Worm (Caenorhabditis elegans) whole organism, L2 larva: ENCODE results near the gene F07B10.4.

Experiments
- F13H6.1 ChIP-seq: sonication (generic microtip); optimal IDR thresholded peaks from 2 replicates; lab custom pipeline; 2016; ENCODE audit warnings: missing genetic modification characterization, missing compliant biosample characterization
- ama-1 ChIP-seq: fragments of 150-350 bp; optimal IDR thresholded peaks from 2 replicates; lab custom pipeline; 2018; ENCODE audit warnings: inconsistent platforms
- blmp-1 ChIP-seq: sonication (generic microtip); optimal IDR thresholded peaks from 2 replicates; lab custom pipeline; 2017; ENCODE audit warnings: missing genetic modification characterization, mild to moderate bottlenecking, missing compliant biosample characterization, antibody characterized with exemption, moderate library complexity; ENCODE audit not compliant: insufficient read depth
- ceh-16 ChIP-seq: fragments of 150-350 bp; optimal IDR thresholded peaks from 2 replicates; lab custom pipeline; 2014; ENCODE audit warnings: missing biosample characterization, missing genetic modification characterization
- crh-2 ChIP-seq: sonication (generic microtip); optimal IDR thresholded peaks from 2 replicates; lab custom pipeline; 2017; ENCODE audit warnings: missing biosample characterization, missing genetic modification characterization
- dmd-4 ChIP-seq: sonication (generic microtip); optimal IDR thresholded peaks from 2 replicates; lab custom pipeline; 2017; ENCODE audit warnings: missing biosample characterization, missing genetic modification characterization
- egl-27 ChIP-seq: sonication (generic microtip); optimal IDR thresholded peaks from 3 replicates; lab custom pipeline; 2017; ENCODE audit warnings: missing biosample characterization, missing genetic modification reagents, missing genetic modification characterization
- elt-1 ChIP-seq: fragments of 150-350 bp; optimal IDR thresholded peaks from 2 replicates; lab custom pipeline; 2014; ENCODE audit warnings: missing biosample characterization, missing genetic modification characterization
- elt-3 ChIP-seq: sonication (generic microtip); optimal IDR thresholded peaks from 2 replicates; lab custom pipeline; 2017; ENCODE audit warnings: missing biosample characterization, missing genetic modification characterization
- gmeb-1 ChIP-seq: fragments of 150-350 bp; optimal IDR thresholded peaks from 2 replicates; lab custom pipeline; 2014; ENCODE audit warnings: missing biosample characterization, missing genetic modification characterization
- lin-11 ChIP-seq: fragments of 150-350 bp; sonication (generic microtip); optimal IDR thresholded peaks from 2 replicates; lab custom pipeline; 2014; ENCODE audit warnings: missing biosample characterization, missing genetic modification characterization, inconsistent platforms, mixed read lengths
- lin-13 ChIP-seq: fragments of 150-350 bp; optimal IDR thresholded peaks from 2 replicates; lab custom pipeline; 2014; ENCODE audit warnings: missing biosample characterization, missing genetic modification reagents, missing genetic modification characterization
- lin-39 ChIP-seq: fragments of 150-350 bp; optimal IDR thresholded peaks from 2 replicates; lab custom pipeline; 2014; ENCODE audit warnings: missing biosample characterization, missing genetic modification reagents, missing genetic modification characterization
- lsy-2 ChIP-seq, 2 experiments: fragments of 150-350 bp in 1 of 2; sonication (generic microtip) in 1 of 2; optimal IDR thresholded peaks; 2 replicates each; lab custom pipeline; 2014 to 2017; ENCODE audit warnings: missing biosample characterization in 2 of 2, missing genetic modification characterization in 2 of 2
- mab-5 ChIP-seq: fragments of 150-350 bp; optimal IDR thresholded peaks from 2 replicates; lab custom pipeline; 2014; ENCODE audit warnings: missing biosample characterization, missing genetic modification characterization
- mbf-1 ChIP-seq: sonication (generic microtip); optimal IDR thresholded peaks from 2 replicates; lab custom pipeline; 2017; ENCODE audit warnings: missing biosample characterization, missing genetic modification characterization
- mdl-1 ChIP-seq, 2 experiments: fragments of 150-350 bp in 1 of 2; sonication (generic microtip) in 1 of 2; optimal IDR thresholded peaks; 2 replicates each; lab custom pipeline; 2017; ENCODE audit warnings: missing biosample characterization in 2 of 2, missing genetic modification characterization in 2 of 2
- nhr-11 ChIP-seq: fragments of 150-350 bp; optimal IDR thresholded peaks from 2 replicates; lab custom pipeline; 2014; ENCODE audit warnings: missing biosample characterization, missing genetic modification characterization
- nhr-12 ChIP-seq: fragments of 150-350 bp; optimal IDR thresholded peaks from 2 replicates; lab custom pipeline; 2014; ENCODE audit warnings: missing biosample characterization, missing genetic modification characterization
- nhr-129 ChIP-seq: fragments of 150-350 bp; optimal IDR thresholded peaks from 2 replicates; lab custom pipeline; 2014; ENCODE audit warnings: missing biosample characterization, missing genetic modification characterization
- nhr-21 ChIP-seq: fragments of 150-350 bp; optimal IDR thresholded peaks from 2 replicates; lab custom pipeline; 2014; ENCODE audit warnings: missing biosample characterization, missing genetic modification characterization
- nhr-237 ChIP-seq: fragments of 150-350 bp; optimal IDR thresholded peaks from 2 replicates; lab custom pipeline; 2014; ENCODE audit warnings: missing biosample characterization, missing genetic modification characterization
- nhr-25 ChIP-seq: fragments of 150-350 bp; sonication (generic microtip); optimal IDR thresholded peaks from 3 replicates; lab custom pipeline; 2014; ENCODE audit warnings: missing biosample characterization, missing genetic modification characterization
- nhr-6 ChIP-seq: fragments of 150-350 bp; optimal IDR thresholded peaks from 2 replicates; lab custom pipeline; 2014; ENCODE audit warnings: missing biosample characterization, missing genetic modification characterization
- peb-1 ChIP-seq: fragments of 150-350 bp; optimal IDR thresholded peaks from 2 replicates; lab custom pipeline; 2014; ENCODE audit warnings: missing biosample characterization, missing genetic modification characterization
- sma-3 ChIP-seq: sonication (generic microtip); optimal IDR thresholded peaks from 2 replicates; lab custom pipeline; 2016; ENCODE audit warnings: missing genetic modification reagents, missing genetic modification characterization, missing compliant biosample characterization
- sma-9 ChIP-seq, 2 experiments: fragments of 150-350 bp in 1 of 2; sonication (generic microtip) in 1 of 2; optimal IDR thresholded peaks; 2 replicates each; lab custom pipeline; 2014 to 2016; ENCODE audit warnings: missing genetic modification characterization in 2 of 2, mild to moderate bottlenecking in 1 of 2, missing biosample characterization in 1 of 2, missing compliant biosample characterization in 1 of 2, missing genetic modification reagents in 1 of 2, moderate library complexity in 1 of 2
- snpc-4 ChIP-seq: fragments of 150-350 bp; optimal IDR thresholded peaks from 2 replicates; lab custom pipeline; 2014; ENCODE audit warnings: missing biosample characterization, missing genetic modification characterization
- unc-55 ChIP-seq: fragments of 150-350 bp; sonication (generic microtip); optimal IDR thresholded peaks from 3 replicates; lab custom pipeline; 2014; ENCODE audit warnings: missing biosample characterization, missing genetic modification reagents, missing genetic modification characterization
- unc-62 ChIP-seq: fragments of 150-350 bp; optimal IDR thresholded peaks from 2 replicates; lab custom pipeline; 2014; ENCODE audit warnings: missing biosample characterization, missing genetic modification reagents, missing genetic modification characterization
- zag-1 ChIP-seq: fragments of 150-350 bp; optimal IDR thresholded peaks from 2 replicates; lab custom pipeline; 2014; ENCODE audit warnings: missing biosample characterization, missing genetic modification characterization
- ztf-1 ChIP-seq: fragments of 200-800 bp; sonication (Bioruptor generic); conservative IDR thresholded peaks from 2 replicates; pipeline ENCODE4 v1.3.6; 2022; ENCODE audit warnings: missing genetic modification characterization, missing compliant biosample characterization
- ztf-11 ChIP-seq: sonication (generic microtip); optimal IDR thresholded peaks from 2 replicates; lab custom pipeline; 2017; ENCODE audit warnings: missing biosample characterization, missing genetic modification characterization
- ztf-4 ChIP-seq: fragments of 150-350 bp; optimal IDR thresholded peaks from 2 replicates; lab custom pipeline; 2014; ENCODE audit warnings: missing biosample characterization, missing genetic modification characterization

The F07B10.4 gene

ce11 chrV:11228653-11229173 lies 34.2 kb downstream of the F07B10.4 start, which contains the start of gene pqn-70 (continued):
- peak; percentile 71 for TF ChIP-seq snpc-4 (tag; lab: Kevin White, UChicago)
- TF ChIP-seq lin-13 (GFP tag; lab: Kevin White, UChicago) = peak; percentile 83
- TF ChIP-seq mdl-1 (tag; optimal IDR thresholded peaks at IDR 0.05; lab: Kevin White, UChicago) = peak in 1 of 2 experiments; percentile 23
- TF ChIP-seq dmd-4 (tag; lab: Kevin White, UChicago) = no peak
- no peak for TF ChIP-seq ztf-1
- TF ChIP-seq nhr-237 (tag; lab: Kevin White, UChicago) = no peak
- peak; percentile 85 for TF ChIP-seq nhr-21 (tag; lab: Kevin White, UChicago)

ce11 chrV:11225981-11226380 lies 36.9 kb downstream of the F07B10.4 start, which contains the start of gene bgal-1:
Gene bgal-1, minus strand, starts transcription at chrV:11226018.
- TF ChIP-seq blmp-1 = peak; percentile 13
- peak; percentile 4 for TF ChIP-seq sma-3
- TF ChIP-seq elt-1 (tag; lab: Kevin White, UChicago) = no peak
- no peak for TF ChIP-seq nhr-12
- peak; percentile 65 for TF ChIP-seq ama-1 (lab: Kevin White, UChicago)
- no peak for TF ChIP-seq ztf-1
- TF ChIP-seq nhr-25 = peak; percentile 33
- no peak for TF ChIP-seq lin-11 (tag; lab: Kevin White, UChicago)
- no peak for TF ChIP-seq nhr-11 (tag; lab: Kevin White, UChicago)
- TF ChIP-seq crh-2 (tag; lab: Kevin White, UChicago) = peak; percentile 31
- no peak for TF ChIP-seq nhr-237 (tag; lab: Kevin White, UChicago)
- no peak for TF ChIP-seq mab-5 (tag; lab: Kevin White, UChicago)
- TF ChIP-seq mdl-1 (tag; optimal IDR thresholded peaks at IDR 0.05; lab: Kevin White, UChicago) = no peak
- peak; percentile 8 for TF ChIP-seq lin-13 (GFP tag; lab: Kevin White, UChicago)
- peak in 1 of 2 experiments; percentile 44 for TF ChIP-seq lsy-2 (tag; optimal IDR thresholded peaks at IDR 0.05; lab: Kevin White, UChicago)
- TF ChIP-seq ztf-4 (tag; lab: Kevin White, UChicago) = peak; percentile 25
- TF ChIP-seq elt-3 (tag; lab: Kevin White, UChicago) = no peak
- no peak for TF ChIP-seq unc-62

- no peak for TF ChIP-seq nhr-11 (tag; lab: Kevin White, UChicago)
- no peak for TF ChIP-seq gmeb-1 (tag; lab: Kevin White, UChicago)
- no peak for TF ChIP-seq unc-55 (GFP tag; lab: Kevin White, UChicago)
- TF ChIP-seq mdl-1 (tag; optimal IDR thresholded peaks at IDR 0.05; lab: Kevin White, UChicago) = no peak
- no peak for TF ChIP-seq mab-5 (tag; lab: Kevin White, UChicago)
- no peak for TF ChIP-seq peb-1
- no peak for TF ChIP-seq nhr-12
- TF ChIP-seq F13H6.1 (tag; lab: Kevin White, UChicago) = no peak
- TF ChIP-seq, all 48 proteins: peak for 0
Observed at ce11 chrV:11223698-11224097, 39.2 kb downstream of the F07B10.4 start.

- TF ChIP-seq elt-1 (tag; lab: Kevin White, UChicago) (peak; percentile 87), ztf-11 (no peak)
- TF ChIP-seq, all 48 proteins: peak for 1
Observed at ce11 chrV:11220936-11221335, 42.0 kb downstream of the F07B10.4 start, which contains the start of gene T19B10.2. Gene T19B10.2, plus strand, starts transcription at chrV:11221302.

- TF ChIP-seq ztf-11 (no peak), mbf-1 (tag; lab: Kevin White, UChicago) (no peak), lin-39 (no peak), zag-1 (tag; lab: Kevin White, UChicago) (no peak), elt-3 (tag; lab: Kevin White, UChicago) (no peak), lin-11 (tag; lab: Kevin White, UChicago) (no peak), ceh-16 (tag; lab: Kevin White, UChicago) (no peak), egl-27 (tag; lab: Kevin White, UChicago) (no peak), nhr-6 (tag; lab: Kevin White, UChicago) (no peak), nhr-21 (tag; lab: Kevin White, UChicago) (no peak)
Observed at ce11 chrV:11220415-11220814, 42.5 kb downstream of the F07B10.4 start.

ce11 chrV:11217394-11217793 lies 45.5 kb downstream of the F07B10.4 start, which contains the start of gene cyp-29A2:
Gene cyp-29A2, plus strand, starts transcription at chrV:11217583.
- TF ChIP-seq mbf-1 (tag; lab: Kevin White, UChicago) = no peak
- peak; percentile 34 for TF ChIP-seq nhr-129 (tag; lab: Kevin White, UChicago)
- TF ChIP-seq crh-2 (tag; lab: Kevin White, UChicago) = peak; percentile 28
- TF ChIP-seq sma-9 (GFP tag; optimal IDR thresholded peaks at IDR 0.05; lab: Kevin White, UChicago) = peak; percentile 24
- TF ChIP-seq sma-9 (tag; optimal IDR thresholded peaks at IDR 0.05; lab: Kevin White, UChicago) = no peak
- TF ChIP-seq unc-62 = no peak
- TF ChIP-seq gmeb-1 (tag; lab: Kevin White, UChicago) = peak; percentile 23
